Worm (Caenorhabditis elegans): Measurements from ENCODE around the gene T26A5.2.

- TF ChIP-seq flt-1 (GFP tag; IDR thresholded peaks at IDR 0.05) (no peak), tab-1 (GFP tag; IDR thresholded peaks at IDR 0.05) (no peak)
Observed at ce11 chrIII:6490989-6491388, 23.9 kb downstream of the T26A5.2 start.
